Fruit fly (Drosophila melanogaster): Measurements from ENCODE around the gene mirr.

DNA sequence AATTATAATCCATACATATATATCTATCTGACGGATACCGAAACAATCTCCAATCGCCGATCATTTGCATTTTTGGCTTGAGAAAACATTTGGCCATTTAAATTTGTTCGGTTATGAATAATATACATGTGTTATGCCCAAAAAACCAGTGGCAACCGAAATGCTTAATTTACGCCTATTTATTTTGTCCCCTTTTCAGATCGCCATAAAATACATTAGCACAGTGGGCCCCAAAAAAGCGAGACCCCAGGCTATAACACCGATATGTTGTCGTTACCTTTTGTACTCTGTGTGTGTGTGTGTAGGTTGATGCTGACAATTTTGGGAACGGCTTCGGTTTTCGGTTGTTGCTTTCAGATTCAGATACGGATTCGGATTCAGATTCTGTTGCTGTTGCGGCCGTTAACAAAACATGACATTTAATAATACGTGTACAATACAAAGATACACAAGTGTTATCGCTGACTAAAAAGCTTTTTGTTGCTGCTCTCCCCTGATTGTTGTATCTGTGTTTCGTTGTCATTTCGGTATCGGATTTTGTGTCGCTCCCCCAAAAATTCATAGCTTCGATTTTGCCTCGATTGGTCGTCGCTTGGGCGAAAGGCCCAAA is 18.1 kb upstream of the mirr start:
- no peak for TF ChIP-seq foxo (GFP tag; optimal IDR thresholded peaks at IDR 0.05)
- TF ChIP-seq pan (optimal IDR thresholded peaks at IDR 0.05) = no peak
- no peak for TF ChIP-seq Mio (GFP tag; optimal IDR thresholded peaks at IDR 0.05)
- TF ChIP-seq OdsH (GFP tag; optimal IDR thresholded peaks at IDR 0.05) = no peak

Data from whole organism, wandering third instar larva.